Worm (Caenorhabditis elegans) whole organism, early embryonic: ENCODE data around the gene spp-20.

Experiments used
- F13C5.2 ChIP-seq: sonication (generic microtip); optimal IDR thresholded peaks from 2 replicates; lab custom pipeline; 2017; ENCODE audit warnings: mild to moderate bottlenecking, missing genetic modification characterization, inconsistent platforms, missing compliant biosample characterization
- ama-1 ChIP-seq: fragments of 150-350 bp; optimal IDR thresholded peaks from 2 replicates; lab custom pipeline; 2014
- ceh-13 ChIP-seq: fragments of 200-800 bp; sonication (Bioruptor generic); optimal IDR thresholded peaks from 2 replicates; lab custom pipeline; 2018; ENCODE audit warnings: mild to moderate bottlenecking, missing genetic modification characterization, missing compliant biosample characterization
- ets-7 ChIP-seq: sonication (generic microtip); optimal IDR thresholded peaks from 2 replicates; lab custom pipeline; 2016; ENCODE audit warnings: missing genotype, missing genetic modification characterization, missing compliant biosample characterization
- hmbx-1 ChIP-seq: sonication (generic microtip); optimal IDR thresholded peaks from 2 replicates; lab custom pipeline; 2016; ENCODE audit warnings: mild to moderate bottlenecking, missing genetic modification characterization, missing compliant biosample characterization
- hnd-1 ChIP-seq: sonication (generic microtip); optimal IDR thresholded peaks from 2 replicates; lab custom pipeline; 2016; ENCODE audit warnings: missing genetic modification characterization, missing compliant biosample characterization
- scrt-1 ChIP-seq: fragments of 200-800 bp; sonication (Bioruptor generic); IDR thresholded peaks from 2 replicates; pipeline ENCODE4 v1.3.6; 2022; ENCODE audit warnings: missing genetic modification characterization, missing compliant biosample characterization
- sea-1 ChIP-seq: fragments of 200-800 bp; sonication (Bioruptor generic); conservative IDR thresholded peaks from 2 replicates; pipeline ENCODE4 v1.3.6; 2022; ENCODE audit warnings: missing genetic modification characterization, missing compliant biosample characterization

- no peak for TF ChIP-seq ets-7 (tag; lab: Kevin White, UChicago)
- TF ChIP-seq ama-1 (lab: Kevin White, UChicago) = no peak
- TF ChIP-seq hnd-1 (tag; lab: Kevin White, UChicago) = no peak
- TF ChIP-seq scrt-1 (GFP tag; lab: Robert Waterston, UW) = no peak
- no peak for TF ChIP-seq sea-1 (GFP tag; lab: Robert Waterston, UW)
- no peak for TF ChIP-seq ceh-13 (GFP tag; lab: Kevin White, UChicago)
- TF ChIP-seq hmbx-1 (tag; lab: Kevin White, UChicago) = no peak
- no peak for TF ChIP-seq F13C5.2
Observed at ce11 chrV:6546450-6547171, 11.4 kb downstream of the spp-20 start, which contains the start of gene dre-1.
